Fruit fly (Drosophila melanogaster): ENCODE measurements around the gene CG42367.

CG42367 gene

DNA sequence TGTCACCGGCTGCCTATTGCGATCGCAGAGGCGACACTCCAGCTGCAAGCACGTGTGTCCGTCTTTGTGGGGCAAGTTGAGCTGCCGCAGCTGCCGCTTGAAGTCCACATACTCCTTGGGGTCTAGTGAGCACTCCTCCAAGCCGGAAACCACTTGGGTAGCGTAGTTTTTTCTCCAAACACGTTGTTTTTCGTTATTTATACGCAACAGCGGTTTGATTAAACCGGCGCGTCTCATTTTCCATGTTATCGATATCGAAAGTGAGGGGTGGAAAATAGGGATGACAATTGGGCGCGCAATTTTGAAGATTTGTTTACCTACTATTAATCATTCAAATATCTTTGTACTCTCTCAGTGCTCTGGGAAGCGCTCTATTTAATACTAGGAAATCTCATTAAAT lies 37.2 kb upstream of the CG42367 start, which contains the start of gene mtDNA-helicase:
mtDNA-helicase (minus strand) TSS at position 264 of the 400 bp plus-strand sequence.
- TF ChIP-seq Abd-B (GFP tag; optimal IDR thresholded peaks at IDR 0.05) (no peak), Myc (optimal IDR thresholded peaks at IDR 0.05) (peak; percentile 5), rgr (GFP tag; optimal IDR thresholded peaks at IDR 0.05) (peak; percentile 0), sv (GFP tag; optimal IDR thresholded peaks at IDR 0.05) (no peak)

DNA sequence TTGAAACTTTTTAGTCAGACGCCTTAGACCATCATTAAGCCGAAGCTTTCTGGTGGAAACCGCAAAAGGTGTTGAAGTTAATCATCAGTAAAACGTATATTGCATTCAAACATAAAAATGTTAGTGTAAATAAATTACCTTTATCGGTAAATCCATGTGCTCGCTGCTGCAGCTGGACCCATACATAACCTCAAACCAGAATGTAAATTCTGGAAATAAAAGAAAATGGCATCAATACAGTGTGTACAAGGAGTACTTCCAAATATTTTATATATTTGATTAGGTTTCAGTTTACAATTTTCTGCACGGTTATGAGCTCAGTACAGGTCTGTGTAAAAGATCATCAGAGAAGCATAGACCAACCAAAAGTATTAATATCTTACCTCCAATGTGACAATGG lies 36.2 kb upstream of the CG42367 start:
- TF ChIP-seq rgr (GFP tag; optimal IDR thresholded peaks at IDR 0.05) (peak; percentile 49), Jra (GFP tag; optimal IDR thresholded peaks at IDR 0.05) (no peak)

DNA sequence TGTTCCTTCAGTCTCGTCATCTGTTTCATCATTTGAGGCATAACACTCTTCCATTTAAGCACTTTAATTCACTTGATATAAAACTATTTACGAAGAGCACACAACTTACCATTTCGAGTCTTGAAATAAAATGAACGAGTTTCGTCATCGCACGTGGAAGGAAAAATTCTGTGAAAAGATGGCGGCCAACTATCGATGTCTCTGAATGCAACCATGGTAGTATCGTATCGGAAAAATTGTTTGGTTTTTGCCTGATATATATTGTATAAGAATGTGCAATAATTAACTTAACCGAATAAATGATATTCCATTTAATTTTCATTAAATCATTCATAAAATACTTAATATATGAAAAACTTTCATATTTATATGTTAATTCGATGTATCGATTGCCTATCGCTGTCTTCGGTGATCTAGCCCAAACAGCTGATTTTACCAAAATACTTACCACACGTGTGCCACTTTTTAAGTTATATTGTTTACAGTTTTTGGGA lies 35.5 kb upstream of the CG42367 start, which contains the start of gene Bka:
Bka (plus strand) TSS at position 417 of the 494 bp plus-strand sequence.
- TF ChIP-seq sv (GFP tag; optimal IDR thresholded peaks at IDR 0.05) (peak; percentile 52), HLH106 (tag; optimal IDR thresholded peaks at IDR 0.05) (peak; percentile 49), usp (GFP tag; optimal IDR thresholded peaks at IDR 0.05) (no peak), CG9705 (GFP tag; optimal IDR thresholded peaks at IDR 0.05) (peak; percentile 30), foxo (GFP tag; optimal IDR thresholded peaks at IDR 0.05) (peak in 1 of 2 experiments; percentile 43), Hr78 (GFP tag; optimal IDR thresholded peaks at IDR 0.05) (no peak), br (GFP tag; optimal IDR thresholded peaks at IDR 0.05) (peak; percentile 36), CrebA (GFP tag; optimal IDR thresholded peaks at IDR 0.05; ENCODE audit: borderline replicate concordance) (no peak), psq (GFP tag; optimal IDR thresholded peaks at IDR 0.05) (peak; percentile 21), OdsH (GFP tag; optimal IDR thresholded peaks at IDR 0.05) (peak; percentile 60), GATAd (GFP tag; optimal IDR thresholded peaks at IDR 0.05) (no peak), sage (GFP tag; optimal IDR thresholded peaks at IDR 0.05) (peak; percentile 55), woc (GFP tag; optimal IDR thresholded peaks at IDR 0.05) (no peak), h (GFP tag; optimal IDR thresholded peaks at IDR 0.05) (peak; percentile 56), rgr (GFP tag; optimal IDR thresholded peaks at IDR 0.05) (peak; percentile 76), Myc (optimal IDR thresholded peaks at IDR 0.05) (peak; percentile 82), Rel (GFP tag; optimal IDR thresholded peaks at IDR 0.05) (no peak), Rel (tag; optimal IDR thresholded peaks at IDR 0.05) (peak; percentile 50), Hnf4 (GFP tag; optimal IDR thresholded peaks at IDR 0.05) (peak; percentile 66), Sp1 (GFP tag; optimal IDR thresholded peaks at IDR 0.05) (peak; percentile 76), brk (GFP tag; optimal IDR thresholded peaks at IDR 0.05) (peak; percentile 86)

DNA sequence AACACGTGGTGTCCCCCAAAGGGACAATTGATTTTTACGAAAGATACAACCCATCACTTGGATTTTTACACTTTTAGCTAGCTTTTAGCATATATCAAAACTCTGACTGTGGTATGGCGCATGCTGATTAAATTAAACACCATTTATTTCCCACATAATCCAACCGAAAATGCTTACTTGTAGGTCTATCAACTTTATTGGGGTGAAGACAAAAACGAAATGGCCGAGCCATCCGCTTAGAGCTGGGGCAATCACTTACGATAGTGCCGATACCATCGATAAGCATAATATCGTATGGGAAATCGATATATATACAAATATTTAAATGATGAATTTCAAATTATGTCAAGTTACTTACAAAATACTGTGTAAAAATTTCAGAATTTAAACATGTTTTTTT lies 33.1 kb upstream of the CG42367 start, which contains the start of gene RpS2:
RpS2 (minus strand) TSS at position 257 of the 400 bp plus-strand sequence.
- TF ChIP-seq dmrt93B (GFP tag; optimal IDR thresholded peaks at IDR 0.05) (no peak), sv (GFP tag; optimal IDR thresholded peaks at IDR 0.05) (peak; percentile 19), Myc (optimal IDR thresholded peaks at IDR 0.05) (peak; percentile 53), Rel (GFP tag; optimal IDR thresholded peaks at IDR 0.05) (no peak), Rel (tag; optimal IDR thresholded peaks at IDR 0.05) (peak; percentile 2), Dif (GFP tag; optimal IDR thresholded peaks at IDR 0.05; ENCODE audit: partially characterized antibody) (no peak), jim (GFP tag; optimal IDR thresholded peaks at IDR 0.05) (no peak), fru (GFP tag; optimal IDR thresholded peaks at IDR 0.05) (peak; percentile 32), rgr (GFP tag; optimal IDR thresholded peaks at IDR 0.05) (peak; percentile 69), sage (GFP tag; optimal IDR thresholded peaks at IDR 0.05) (no peak), woc (GFP tag; optimal IDR thresholded peaks at IDR 0.05) (no peak), Vsx2 (GFP tag; optimal IDR thresholded peaks at IDR 0.05; ENCODE audit: partially characterized antibody) (no peak), pan (optimal IDR thresholded peaks at IDR 0.05) (no peak), dsf (GFP tag; optimal IDR thresholded peaks at IDR 0.05; ENCODE audit: borderline replicate concordance) (peak; percentile 47), Hnf4 (GFP tag; optimal IDR thresholded peaks at IDR 0.05) (peak; percentile 79), Sp1 (GFP tag; optimal IDR thresholded peaks at IDR 0.05) (peak; percentile 62), OdsH (GFP tag; optimal IDR thresholded peaks at IDR 0.05) (peak; percentile 41), Abd-B (GFP tag; optimal IDR thresholded peaks at IDR 0.05) (no peak), brk (GFP tag; optimal IDR thresholded peaks at IDR 0.05) (peak; percentile 83), HLH106 (tag; optimal IDR thresholded peaks at IDR 0.05) (no peak), N (GFP tag; optimal IDR thresholded peaks at IDR 0.05) (no peak), psq (GFP tag; optimal IDR thresholded peaks at IDR 0.05) (no peak), CG32264 (GFP tag; optimal IDR thresholded peaks at IDR 0.05) (no peak), lola (GFP tag; optimal IDR thresholded peaks at IDR 0.05) (no peak), Hr83 (GFP tag; optimal IDR thresholded peaks at IDR 0.05; ENCODE audit: poor library complexity, severe bottlenecking) (peak; percentile 71), h (GFP tag; optimal IDR thresholded peaks at IDR 0.05) (peak; percentile 48), Mio (GFP tag; optimal IDR thresholded peaks at IDR 0.05) (peak; percentile 8), Hr78 (GFP tag; optimal IDR thresholded peaks at IDR 0.05) (no peak), br (GFP tag; optimal IDR thresholded peaks at IDR 0.05) (peak; percentile 51), Dfd (GFP tag; optimal IDR thresholded peaks at IDR 0.05) (no peak), dl (GFP tag; optimal IDR thresholded peaks at IDR 0.05; ENCODE audit: insufficient read depth in 1 of 2, partially characterized antibody in 2 of 2) (no peak), Jra (GFP tag; optimal IDR thresholded peaks at IDR 0.05) (peak; percentile 47), GATAd (GFP tag; optimal IDR thresholded peaks at IDR 0.05) (no peak), CG9705 (GFP tag; optimal IDR thresholded peaks at IDR 0.05) (peak; percentile 25), usp (GFP tag; optimal IDR thresholded peaks at IDR 0.05) (no peak), foxo (GFP tag; optimal IDR thresholded peaks at IDR 0.05) (peak in 1 of 2 experiments; percentile 40), CrebA (GFP tag; optimal IDR thresholded peaks at IDR 0.05; ENCODE audit: borderline replicate concordance) (no peak), ey (GFP tag; optimal IDR thresholded peaks at IDR 0.05) (peak; percentile 9), tai (GFP tag; optimal IDR thresholded peaks at IDR 0.05) (no peak)

Measured in whole organism, wandering third instar larva.